Worm (Caenorhabditis elegans) whole organism, mixed stage, embryonic: ENCODE measurements around the gene egl-38.

Experiments used
- blmp-1 ChIP-seq: fragments of 150-350 bp; optimal IDR thresholded peaks from 2 replicates; lab custom pipeline; 2014; ENCODE audit warnings: missing biosample characterization, missing genetic modification characterization
- ces-1 ChIP-seq: fragments of 150-350 bp; optimal IDR thresholded peaks from 2 replicates; lab custom pipeline; 2014; ENCODE audit warnings: missing biosample characterization, missing genetic modification reagents, missing genetic modification characterization
- flh-1 ChIP-seq: fragments of 200-800 bp; sonication (Bioruptor generic); optimal IDR thresholded peaks from 2 replicates; lab custom pipeline; 2018; ENCODE audit warnings: mild to moderate bottlenecking, missing genetic modification characterization, moderate library complexity, missing compliant biosample characterization
- lsy-2 ChIP-seq: fragments of 150-350 bp; optimal IDR thresholded peaks from 2 replicates; lab custom pipeline; 2014; ENCODE audit warnings: missing biosample characterization, missing genetic modification characterization
- nhr-237 ChIP-seq: fragments of 150-350 bp; optimal IDR thresholded peaks from 2 replicates; lab custom pipeline; 2014; ENCODE audit warnings: missing biosample characterization, missing genetic modification characterization
- pha-4 ChIP-seq: fragments of 150-350 bp; optimal IDR thresholded peaks from 2 replicates; lab custom pipeline; 2018; ENCODE audit warnings: missing biosample characterization, missing genetic modification reagents, missing genetic modification characterization
- snpc-4 ChIP-seq: fragments of 150-350 bp; optimal IDR thresholded peaks from 2 replicates; lab custom pipeline; 2014; ENCODE audit warnings: missing biosample characterization, missing genetic modification characterization
- sptf-1 ChIP-seq: sonication (generic microtip); optimal IDR thresholded peaks from 2 replicates; lab custom pipeline; 2017; ENCODE audit warnings: mild to moderate bottlenecking, missing genetic modification characterization, moderate library complexity, missing compliant biosample characterization
- tbx-8 ChIP-seq: fragments of 200-800 bp; sonication (Bioruptor generic); optimal IDR thresholded peaks from 2 replicates; lab custom pipeline; 2018; ENCODE audit warnings: mild to moderate bottlenecking, missing genetic modification characterization, moderate library complexity, missing compliant biosample characterization
- unc-62 ChIP-seq: fragments of 150-350 bp; optimal IDR thresholded peaks from 2 replicates; lab custom pipeline; 2014; ENCODE audit warnings: missing biosample characterization, missing genetic modification reagents, missing genetic modification characterization
- ztf-11 ChIP-seq: fragments of 150-350 bp; optimal IDR thresholded peaks from 2 replicates; lab custom pipeline; 2014; ENCODE audit warnings: missing biosample characterization, missing genetic modification characterization

DNA sequence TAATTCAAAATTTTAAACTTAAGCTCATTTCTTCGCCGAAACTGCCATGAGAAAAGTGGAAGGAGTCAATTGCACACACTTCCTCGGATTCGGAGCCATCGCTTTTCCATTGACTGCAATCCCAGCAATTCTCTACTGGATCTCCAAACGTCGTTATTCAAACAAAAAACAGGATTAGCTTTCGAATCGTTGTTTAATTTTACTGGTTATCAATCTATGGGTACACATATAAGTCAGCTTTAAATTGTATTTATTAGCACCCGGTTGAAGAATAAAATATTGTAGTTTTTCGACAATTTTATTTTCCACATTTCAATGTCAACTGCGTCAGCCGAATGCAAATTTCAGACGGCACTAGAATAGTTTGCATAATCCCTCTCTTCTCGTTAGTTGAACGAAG, 19.6 kb upstream of the egl-38 start, which contains the start of gene glt-3:
- no peak for TF ChIP-seq tbx-8 (GFP tag; lab: Kevin White, UChicago)
- no peak for TF ChIP-seq lsy-2 (tag; lab: Kevin White, UChicago)
- TF ChIP-seq blmp-1 (tag; lab: Kevin White, UChicago) = no peak
- TF ChIP-seq ces-1 (GFP tag; lab: Kevin White, UChicago) = no peak
- TF ChIP-seq ztf-11 (tag; lab: Kevin White, UChicago) = no peak
- TF ChIP-seq sptf-1 (tag; lab: Kevin White, UChicago) = no peak
- TF ChIP-seq unc-62 (GFP tag; lab: Kevin White, UChicago) = no peak
- TF ChIP-seq nhr-237 (tag; lab: Kevin White, UChicago) = no peak
- no peak for TF ChIP-seq snpc-4 (tag; lab: Kevin White, UChicago)
- TF ChIP-seq flh-1 (GFP tag; lab: Kevin White, UChicago) = no peak
- TF ChIP-seq pha-4 (tag; lab: Kevin White, UChicago) = no peak
